Fruit fly (Drosophila melanogaster): Measurements from ENCODE around the gene Mitofilin.

dm6 chr3R:22072553-22072952 is 49.4 kb upstream of the Mitofilin start:
- TF ChIP-seq Myc (optimal IDR thresholded peaks at IDR 0.05): no peak
- no peak for TF ChIP-seq ttk (optimal IDR thresholded peaks at IDR 0.05)
- no peak for TF ChIP-seq h (optimal IDR thresholded peaks at IDR 0.05)
- TF ChIP-seq psq (optimal IDR thresholded peaks at IDR 0.05): no peak
- no peak for TF ChIP-seq insv (optimal IDR thresholded peaks at IDR 0.05)
- TF ChIP-seq Sin3A (optimal IDR thresholded peaks at IDR 0.05): no peak
